Fruit fly (Drosophila melanogaster) whole organism, prepupa: ENCODE results near the gene Nuf2.

Experiments used
- Blimp-1 ChIP-seq: fragments of 200-800 bp; sonication (Bioruptor generic); optimal IDR thresholded peaks from 3 replicates; lab custom pipeline; 2017; ENCODE audit warnings: missing biosample characterization, missing genetic modification characterization, mild to moderate bottlenecking, moderate library complexity, missing genetic modification reagents
- CG10669 ChIP-seq: fragments of 200-800 bp; sonication (Bioruptor generic); optimal IDR thresholded peaks from 3 replicates; lab custom pipeline; 2018; ENCODE audit warnings: missing biosample characterization, mild to moderate bottlenecking, missing genetic modification characterization, moderate library complexity
- CG11294 ChIP-seq: fragments of 200-800 bp; sonication (Bioruptor generic); IDR thresholded peaks from 2 replicates; pipeline ENCODE4 v1.3.6; 2022; ENCODE audit warnings: missing biosample characterization, missing genetic modification characterization
- CG11762 ChIP-seq: fragments of 200-800 bp; sonication (Bioruptor generic); optimal IDR thresholded peaks from 3 replicates; lab custom pipeline; 2016; ENCODE audit warnings: missing biosample characterization, missing genetic modification characterization; ENCODE audit not compliant: insufficient read depth
- CG11902 ChIP-seq: fragments of 200-800 bp; sonication (Bioruptor generic); optimal IDR thresholded peaks from 3 replicates; lab custom pipeline; 2016; ENCODE audit warnings: missing biosample characterization, missing genetic modification characterization
- CG15336 ChIP-seq: fragments of 200-800 bp; sonication (Bioruptor generic); IDR thresholded peaks from 2 replicates; pipeline ENCODE4 v1.3.6; 2022; ENCODE audit warnings: missing biosample characterization, missing genetic modification characterization
- CG1621 ChIP-seq: fragments of 200-800 bp; sonication (Bioruptor generic); optimal IDR thresholded peaks from 3 replicates; lab custom pipeline; 2018; ENCODE audit warnings: missing biosample characterization, mild to moderate bottlenecking, missing genetic modification characterization
- CG3032 ChIP-seq: fragments of 200-800 bp; optimal IDR thresholded peaks from 2 replicates; lab custom pipeline; 2019; ENCODE audit warnings: missing biosample characterization, mild to moderate bottlenecking, missing genetic modification characterization, moderate library complexity
- CG31627 ChIP-seq: fragments of 200-800 bp; sonication (Bioruptor generic); optimal IDR thresholded peaks from 3 replicates; lab custom pipeline; 2016; ENCODE audit warnings: missing biosample characterization, missing genetic modification characterization
- CG32006 ChIP-seq: fragments of 200-800 bp; sonication (Bioruptor generic); optimal IDR thresholded peaks from 3 replicates; lab custom pipeline; 2017; ENCODE audit warnings: missing biosample characterization, mild to moderate bottlenecking, missing genetic modification characterization
- CG34406 ChIP-seq: fragments of 200-800 bp; sonication (Bioruptor generic); optimal IDR thresholded peaks from 3 replicates; lab custom pipeline; 2016; ENCODE audit warnings: missing biosample characterization, missing genetic modification characterization
- CG3919 ChIP-seq: fragments of 200-800 bp; sonication (Bioruptor generic); optimal IDR thresholded peaks from 3 replicates; lab custom pipeline; 2016; ENCODE audit warnings: missing biosample characterization, missing genetic modification characterization
- CG4318 ChIP-seq: fragments of 200-800 bp; sonication (Bioruptor generic); optimal IDR thresholded peaks from 3 replicates; lab custom pipeline; 2017; ENCODE audit warnings: missing biosample characterization, mild to moderate bottlenecking, missing genetic modification characterization
- CG6276 ChIP-seq: fragments of 200-800 bp; sonication (Bioruptor generic); optimal IDR thresholded peaks from 2 replicates; lab custom pipeline; 2017; ENCODE audit warnings: missing biosample characterization, mild to moderate bottlenecking, missing genetic modification characterization
- CG6792 ChIP-seq: fragments of 200-800 bp; sonication (Bioruptor generic); optimal IDR thresholded peaks from 3 replicates; lab custom pipeline; 2016; ENCODE audit warnings: missing biosample characterization, missing genetic modification characterization
- CG6808 ChIP-seq: fragments of 200-800 bp; sonication (Bioruptor generic); optimal IDR thresholded peaks from 3 replicates; lab custom pipeline; 2017; ENCODE audit warnings: missing biosample characterization, missing genetic modification characterization, mild to moderate bottlenecking, moderate library complexity, missing genetic modification reagents
- CG6854 ChIP-seq: fragments of 200-800 bp; sonication (Bioruptor generic); optimal IDR thresholded peaks from 2 replicates; lab custom pipeline; 2017; ENCODE audit warnings: missing biosample characterization, mild to moderate bottlenecking, missing genetic modification characterization
- CG7368 ChIP-seq: fragments of 200-800 bp; sonication (Bioruptor generic); optimal IDR thresholded peaks from 3 replicates; lab custom pipeline; 2016; ENCODE audit warnings: missing biosample characterization, missing genetic modification characterization
- CG8119 ChIP-seq: fragments of 200-800 bp; sonication (Bioruptor generic); IDR thresholded peaks from 3 replicates; pipeline ENCODE4 v1.3.6; 2022; ENCODE audit warnings: missing biosample characterization, missing genetic modification characterization
- CG8319 ChIP-seq: fragments of 200-800 bp; sonication (Bioruptor generic); optimal IDR thresholded peaks from 3 replicates; lab custom pipeline; 2016; ENCODE audit warnings: missing biosample characterization, missing genetic modification characterization
- CG9139 ChIP-seq: fragments of 200-800 bp; sonication (Bioruptor generic); optimal IDR thresholded peaks from 3 replicates; lab custom pipeline; 2017; ENCODE audit warnings: missing biosample characterization, mild to moderate bottlenecking, missing genetic modification characterization
- Eip78C ChIP-seq: fragments of 200-800 bp; sonication (Bioruptor generic); peaks from one replicate; lab custom pipeline; 2016; ENCODE audit warnings: missing biosample characterization, missing genetic modification characterization
- Ets21C ChIP-seq: fragments of 200-800 bp; sonication (Bioruptor generic); optimal IDR thresholded peaks from 3 replicates; lab custom pipeline; 2016; ENCODE audit warnings: missing biosample characterization, missing genetic modification characterization
- Gug ChIP-seq: fragments of 200-800 bp; sonication (Bioruptor generic); IDR thresholded peaks from 2 replicates; pipeline ENCODE4 v1.3.6; 2022; ENCODE audit warnings: missing biosample characterization, missing genetic modification characterization
- Hr38 ChIP-seq: sonication (Bioruptor generic); optimal IDR thresholded peaks from 2 replicates; lab custom pipeline; 2016; ENCODE audit warnings: missing biosample characterization, missing genetic modification characterization
- Hr39 ChIP-seq: fragments of 200-800 bp; sonication (Bioruptor generic); optimal IDR thresholded peaks from 2 replicates; lab custom pipeline; 2016; ENCODE audit warnings: missing biosample characterization, missing genetic modification characterization
- Lpt ChIP-seq: fragments of 200-800 bp; sonication (Bioruptor generic); optimal IDR thresholded peaks from 3 replicates; lab custom pipeline; 2016; ENCODE audit warnings: missing biosample characterization, missing genetic modification characterization
- Met ChIP-seq: fragments of 200-800 bp; sonication (Bioruptor generic); optimal IDR thresholded peaks from 3 replicates; lab custom pipeline; 2016; ENCODE audit warnings: missing biosample characterization, missing genetic modification characterization
- OdsH ChIP-seq: fragments of 200-800 bp; sonication (Bioruptor generic); optimal IDR thresholded peaks from 3 replicates; lab custom pipeline; 2016; ENCODE audit warnings: missing biosample characterization, missing genetic modification characterization
- Sox102F ChIP-seq: fragments of 200-800 bp; sonication (Bioruptor generic); optimal IDR thresholded peaks from 2 replicates; lab custom pipeline; 2016; ENCODE audit warnings: missing biosample characterization, mild to moderate bottlenecking, missing genetic modification characterization
- Sox14 ChIP-seq: fragments of 200-800 bp; sonication (Bioruptor generic); optimal IDR thresholded peaks from 3 replicates; lab custom pipeline; 2016; ENCODE audit warnings: missing biosample characterization, missing genetic modification characterization
- Sox15 ChIP-seq: fragments of 200-800 bp; sonication (Bioruptor generic); optimal IDR thresholded peaks from 3 replicates; lab custom pipeline; 2016; ENCODE audit warnings: missing biosample characterization, missing genetic modification characterization
- achi ChIP-seq: fragments of 200-800 bp; sonication (Bioruptor generic); optimal IDR thresholded peaks from 3 replicates; lab custom pipeline; 2016; ENCODE audit warnings: missing biosample characterization, missing genetic modification characterization
- acj6 ChIP-seq: fragments of 200-800 bp; sonication (Bioruptor generic); optimal IDR thresholded peaks from 3 replicates; lab custom pipeline; 2016; ENCODE audit warnings: missing biosample characterization, missing genetic modification characterization
- dac ChIP-seq: fragments of 200-800 bp; sonication (Bioruptor generic); optimal IDR thresholded peaks from 2 replicates; lab custom pipeline; 2017; ENCODE audit warnings: missing biosample characterization, mild to moderate bottlenecking, missing genetic modification characterization
- dsx ChIP-seq: fragments of 200-800 bp; optimal IDR thresholded peaks from 3 replicates; lab custom pipeline; 2019; ENCODE audit warnings: missing biosample characterization, mild to moderate bottlenecking, missing genetic modification characterization, moderate library complexity; ENCODE audit not compliant: poor library complexity, severe bottlenecking
- eg ChIP-seq: fragments of 200-800 bp; sonication (Bioruptor generic); IDR thresholded peaks from 3 replicates; pipeline ENCODE4 v1.3.6; 2022; ENCODE audit warnings: missing biosample characterization, missing genetic modification characterization
- esn ChIP-seq: fragments of 200-800 bp; sonication (Bioruptor generic); optimal IDR thresholded peaks from 2 replicates; lab custom pipeline; 2016; ENCODE audit warnings: missing biosample characterization, mild to moderate bottlenecking, missing genetic modification characterization, moderate library complexity
- fkh ChIP-seq: fragments of 200-800 bp; sonication (Bioruptor generic); optimal IDR thresholded peaks from 3 replicates; lab custom pipeline; 2017; ENCODE audit warnings: missing biosample characterization, mild to moderate bottlenecking, missing genetic modification characterization, moderate library complexity
- lz ChIP-seq: fragments of 200-800 bp; sonication (Bioruptor generic); optimal IDR thresholded peaks from 3 replicates; lab custom pipeline; 2016; ENCODE audit warnings: missing biosample characterization, missing genetic modification characterization
- net ChIP-seq: fragments of 200-800 bp; sonication (Bioruptor generic); optimal IDR thresholded peaks from 3 replicates; lab custom pipeline; 2016; ENCODE audit warnings: missing biosample characterization, missing genetic modification characterization
- pdm3 ChIP-seq: fragments of 200-800 bp; sonication (Bioruptor generic); optimal IDR thresholded peaks from 3 replicates; lab custom pipeline; 2016; ENCODE audit warnings: missing biosample characterization, missing genetic modification characterization
- ss ChIP-seq, 2 experiments: fragments of 200-800 bp; sonication (Bioruptor generic); optimal IDR thresholded peaks; 2 replicates in 1 of 2; 3 replicates in 1 of 2; lab custom pipeline; 2017 to 2018; ENCODE audit warnings: mild to moderate bottlenecking in 2 of 2, missing biosample characterization in 2 of 2, missing genetic modification characterization in 2 of 2, moderate library complexity in 1 of 2
- svp ChIP-seq: fragments of 200-800 bp; sonication (Bioruptor generic); peaks from one replicate; lab custom pipeline; 2016; ENCODE audit warnings: missing biosample characterization, missing genetic modification characterization
- topi ChIP-seq: fragments of 200-800 bp; sonication (Bioruptor generic); optimal IDR thresholded peaks from 3 replicates; lab custom pipeline; 2016; ENCODE audit warnings: missing biosample characterization, missing genetic modification characterization
- vri ChIP-seq: fragments of 200-800 bp; sonication (Bioruptor generic); optimal IDR thresholded peaks from 3 replicates; lab custom pipeline; 2016; ENCODE audit warnings: missing biosample characterization, mild to moderate bottlenecking, missing genetic modification characterization

Nuf2 gene

dm6 chr2L:7090922-7091321 lies 25.3 kb upstream of the Nuf2 start (continued):
- TF ChIP-seq Hr39: peak; percentile 14
- no peak for TF ChIP-seq CG11294 (GFP tag; lab: Robert Waterston, UW)
- TF ChIP-seq Blimp-1 (GFP tag; lab: Kevin White, UChicago): peak; percentile 7
- TF ChIP-seq CG6808: no peak
- peak; percentile 42; the same call in 1 of the 3 replicates for TF ChIP-seq eg
- TF ChIP-seq Sox102F (GFP tag; lab: Kevin White, UChicago): peak; percentile 21
- peak; percentile 21; the same call in 1 of the 2 replicates for TF ChIP-seq CG15336 (GFP tag; lab: Robert Waterston, UW)
- TF ChIP-seq CG3919 (GFP tag; lab: Kevin White, UChicago): peak; percentile 46
- TF ChIP-seq CG4318: no peak
- TF ChIP-seq Sox14 (GFP tag; lab: Kevin White, UChicago): no peak
- no peak for TF ChIP-seq Lpt (GFP tag; lab: Kevin White, UChicago)
- peak; percentile 4 for TF ChIP-seq net
- peak; percentile 31 for TF ChIP-seq CG6792 (GFP tag; lab: Kevin White, UChicago)
- peak in 1 of 2 experiments; percentile 12 for TF ChIP-seq ss (GFP tag; optimal IDR thresholded peaks at IDR 0.05; lab: Kevin White, UChicago)
- TF ChIP-seq Sox15: peak; percentile 12
- peak; percentile 36 for TF ChIP-seq CG32006 (GFP tag; lab: Kevin White, UChicago)
- peak; percentile 35 for TF ChIP-seq acj6 (GFP tag; lab: Kevin White, UChicago)
- peak; percentile 42; the same call in 1 of the 3 replicates for TF ChIP-seq CG8119
- TF ChIP-seq Ets21C (GFP tag; lab: Kevin White, UChicago): no peak
- peak; percentile 44 for TF ChIP-seq CG3032
- peak; percentile 20 for TF ChIP-seq CG31627 (GFP tag; lab: Kevin White, UChicago)
- TF ChIP-seq achi (GFP tag; lab: Kevin White, UChicago): peak; percentile 44
- peak; percentile 14 for TF ChIP-seq CG1621
- no peak for TF ChIP-seq CG6276 (GFP tag; lab: Kevin White, UChicago)
- no peak for TF ChIP-seq dac (GFP tag; lab: Kevin White, UChicago)
- TF ChIP-seq CG11762 (GFP tag; lab: Kevin White, UChicago): peak; percentile 26
- TF ChIP-seq Met: peak; percentile 19
- TF ChIP-seq Hr38 (GFP tag; lab: Kevin White, UChicago): no peak

DNA sequence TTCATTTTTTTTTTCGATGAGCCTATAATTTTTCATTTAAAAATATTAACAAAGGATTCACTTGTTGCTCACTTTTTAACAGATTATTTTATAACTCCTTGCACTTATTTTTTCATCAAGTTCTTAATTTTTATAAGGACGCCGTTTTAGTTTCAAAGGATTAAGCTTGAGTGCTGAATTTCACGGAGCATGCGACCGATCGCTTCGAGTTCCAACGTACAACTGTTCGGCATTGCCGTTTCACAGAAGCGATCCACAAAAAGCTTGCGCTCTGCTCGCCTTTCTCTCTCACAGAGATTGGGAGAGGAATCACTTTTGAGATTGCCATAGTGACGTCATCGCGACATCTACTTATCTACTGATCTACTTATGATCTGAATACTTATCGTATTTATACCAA lies 18.8 kb upstream of the Nuf2 start, which contains the start of gene Pvf2:
TSS of gene Pvf2 (minus strand) at position 226 of the 400 bp plus-strand sequence.
- TF ChIP-seq CG3919 (GFP tag; lab: Kevin White, UChicago) (peak; percentile 13), svp (peak; percentile 34), ss (GFP tag; optimal IDR thresholded peaks at IDR 0.05; lab: Kevin White, UChicago) (peak in 1 of 2 experiments; percentile 12), OdsH (no peak), Eip78C (GFP tag; lab: Kevin White, UChicago) (peak; percentile 71), CG1621 (no peak), CG8319 (no peak), CG9139 (GFP tag; lab: Kevin White, UChicago) (peak; percentile 49), dsx (peak; percentile 25)

dm6 chr2L:7082203-7082602 lies 16.6 kb upstream of the Nuf2 start:
- peak; percentile 94 for TF ChIP-seq Blimp-1 (GFP tag; lab: Kevin White, UChicago)
- no peak for TF ChIP-seq lz (GFP tag; lab: Kevin White, UChicago)
- no peak for TF ChIP-seq CG8319
- TF ChIP-seq vri: peak; percentile 16

DNA sequence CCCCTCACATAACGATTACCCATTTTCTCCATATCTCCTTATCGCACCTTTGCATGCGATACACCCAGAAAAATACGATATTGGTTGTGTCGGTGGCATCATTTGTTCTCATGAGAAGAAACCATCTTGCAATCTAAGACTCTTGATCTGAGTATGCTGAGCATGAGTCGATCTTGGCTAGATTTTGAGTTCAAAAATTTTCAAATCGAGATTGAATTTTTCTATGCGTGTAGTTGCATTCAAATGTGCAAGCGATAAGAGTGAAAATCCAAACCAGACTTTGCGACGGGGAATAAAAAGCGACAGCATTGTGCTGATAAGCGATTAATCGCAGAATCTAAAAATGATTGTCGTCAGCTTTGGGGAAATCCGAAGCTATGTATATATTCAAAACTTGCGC lies 15.7 kb upstream of the Nuf2 start:
- no peak for TF ChIP-seq CG3032
- no peak for TF ChIP-seq Met
- TF ChIP-seq CG11902 (GFP tag; lab: Kevin White, UChicago): no peak
- TF ChIP-seq CG7368 (GFP tag; lab: Kevin White, UChicago): no peak
- TF ChIP-seq CG6854 (GFP tag; lab: Kevin White, UChicago): no peak
- TF ChIP-seq CG31627 (GFP tag; lab: Kevin White, UChicago): no peak
- no peak for TF ChIP-seq Sox14 (GFP tag; lab: Kevin White, UChicago)
- TF ChIP-seq CG34406 (GFP tag; lab: Kevin White, UChicago): no peak
- TF ChIP-seq Sox102F (GFP tag; lab: Kevin White, UChicago): no peak
- TF ChIP-seq pdm3 (GFP tag; lab: Kevin White, UChicago): peak; percentile 14
- no peak for TF ChIP-seq Gug
- no peak for TF ChIP-seq CG11762 (GFP tag; lab: Kevin White, UChicago)
- TF ChIP-seq lz (GFP tag; lab: Kevin White, UChicago): no peak
- TF ChIP-seq Ets21C (GFP tag; lab: Kevin White, UChicago): no peak
- no peak for TF ChIP-seq CG10669 (GFP tag; lab: Kevin White, UChicago)
- TF ChIP-seq fkh (GFP tag; lab: Kevin White, UChicago): no peak
- TF ChIP-seq topi (GFP tag; lab: Kevin White, UChicago): no peak
- TF ChIP-seq CG1621: no peak
- no peak for TF ChIP-seq CG9139 (GFP tag; lab: Kevin White, UChicago)
- TF ChIP-seq Blimp-1 (GFP tag; lab: Kevin White, UChicago): no peak
- TF ChIP-seq esn (GFP tag; lab: Kevin White, UChicago): peak; percentile 6
- no peak for TF ChIP-seq CG6792 (GFP tag; lab: Kevin White, UChicago)
- TF ChIP-seq achi (GFP tag; lab: Kevin White, UChicago): no peak
